Worm (Caenorhabditis elegans) whole organism, L1 larva: ENCODE data around the gene Y6E2A.1.
"Not testable (repeated sequence)": the region's sequence is repeated elsewhere in the genome, so short reads cannot be mapped to it uniquely, and the experiment has no call there.

Experiments
- C04F5.9 ChIP-seq: sonication (generic microtip); optimal IDR thresholded peaks from 2 replicates; lab custom pipeline; 2016; ENCODE audit warnings: missing genetic modification characterization, missing compliant biosample characterization
- C34B4.2 ChIP-seq: sonication (generic microtip); optimal IDR thresholded peaks from 2 replicates; lab custom pipeline; 2017; ENCODE audit warnings: mild to moderate bottlenecking, missing genetic modification characterization, missing compliant biosample characterization
- F16B12.6 ChIP-seq: fragments of 150-350 bp; optimal IDR thresholded peaks from 2 replicates; lab custom pipeline; 2014; ENCODE audit warnings: missing biosample characterization, missing genetic modification characterization
- Y116A8C.19 ChIP-seq: sonication (generic microtip); optimal IDR thresholded peaks from 2 replicates; lab custom pipeline; 2016; ENCODE audit warnings: missing compliant biosample characterization, missing genetic modification characterization, borderline replicate concordance
- aha-1 ChIP-seq: fragments of 150-350 bp; optimal IDR thresholded peaks from 2 replicates; lab custom pipeline; 2014; ENCODE audit warnings: missing biosample characterization, missing genetic modification characterization
- alr-1 ChIP-seq: fragments of 200-800 bp; sonication (Bioruptor generic); optimal IDR thresholded peaks from 2 replicates; lab custom pipeline; 2018; ENCODE audit warnings: borderline replicate concordance, mild to moderate bottlenecking, missing genetic modification characterization, missing compliant biosample characterization
- blmp-1 ChIP-seq: fragments of 150-350 bp; optimal IDR thresholded peaks from 2 replicates; lab custom pipeline; 2014; ENCODE audit warnings: missing biosample characterization, missing genetic modification characterization
- ceh-63 ChIP-seq: fragments of 200-800 bp; sonication (Bioruptor generic); optimal IDR thresholded peaks from 2 replicates; lab custom pipeline; 2018; ENCODE audit warnings: mild to moderate bottlenecking, missing genetic modification characterization, missing compliant biosample characterization
- ceh-90 ChIP-seq: sonication (generic microtip); optimal IDR thresholded peaks from 2 replicates; lab custom pipeline; 2016; ENCODE audit warnings: missing genetic modification characterization, missing compliant biosample characterization
- ces-1 ChIP-seq: fragments of 150-350 bp; optimal IDR thresholded peaks from 2 replicates; lab custom pipeline; 2014; ENCODE audit warnings: missing biosample characterization, missing genetic modification reagents, missing genetic modification characterization
- dsc-1 ChIP-seq: sonication (generic microtip); optimal IDR thresholded peaks from 2 replicates; lab custom pipeline; 2016; ENCODE audit warnings: mild to moderate bottlenecking, missing genetic modification characterization, missing compliant biosample characterization
- efl-1 ChIP-seq, 4 experiments: fragments of 150-350 bp; optimal IDR thresholded peaks in 3 of 4; peaks in 1 of 4; 1 replicate in 1 of 4; 2 replicates in 3 of 4; lab custom pipeline; 2014; ENCODE audit warnings: missing biosample characterization in 2 of 4, missing genetic modification characterization in 2 of 4, missing genetic modification reagents in 2 of 4
- efl-3 ChIP-seq: fragments of 200-800 bp; sonication (Bioruptor generic); optimal IDR thresholded peaks from 2 replicates; lab custom pipeline; 2018; ENCODE audit warnings: mild to moderate bottlenecking, missing genetic modification characterization, missing compliant biosample characterization
- egl-27 ChIP-seq, 2 experiments: fragments of 150-350 bp in 1 of 2; sonication (generic microtip); optimal IDR thresholded peaks; 3 replicates each; lab custom pipeline; 2017 to 2018; ENCODE audit warnings: missing biosample characterization in 2 of 2, missing genetic modification characterization in 2 of 2, missing genetic modification reagents in 2 of 2
- elt-2 ChIP-seq: sonication (generic microtip); optimal IDR thresholded peaks from 2 replicates; lab custom pipeline; 2016; ENCODE audit warnings: missing genetic modification characterization, mild to moderate bottlenecking, inconsistent platforms, missing compliant biosample characterization, missing genetic modification reagents
- fkh-8 ChIP-seq: sonication (generic microtip); optimal IDR thresholded peaks from 2 replicates; lab custom pipeline; 2016; ENCODE audit warnings: mild to moderate bottlenecking, missing genetic modification characterization, missing compliant biosample characterization
- hpl-2 ChIP-seq: fragments of 150-350 bp; optimal IDR thresholded peaks from 2 replicates; lab custom pipeline; 2014; ENCODE audit warnings: missing biosample characterization, missing genetic modification reagents, missing genetic modification characterization
- jun-1 ChIP-seq: fragments of 150-350 bp; optimal IDR thresholded peaks from 2 replicates; lab custom pipeline; 2014; ENCODE audit warnings: missing biosample characterization, missing genetic modification reagents, missing genetic modification characterization
- lir-3 ChIP-seq: sonication (generic microtip); optimal IDR thresholded peaks from 2 replicates; lab custom pipeline; 2016; ENCODE audit warnings: mild to moderate bottlenecking, missing genetic modification characterization, moderate library complexity, missing compliant biosample characterization; ENCODE audit not compliant: poor library complexity
- mab-9 ChIP-seq: fragments of 200-800 bp; sonication (Bioruptor generic); IDR thresholded peaks from 2 replicates; pipeline ENCODE4 v1.3.6; 2022; ENCODE audit warnings: missing genetic modification reagents, missing genetic modification characterization, missing compliant biosample characterization
- mep-1 ChIP-seq: fragments of 150-350 bp; optimal IDR thresholded peaks from 2 replicates; lab custom pipeline; 2014; ENCODE audit warnings: missing biosample characterization, missing genetic modification characterization
- nhr-11 ChIP-seq: fragments of 150-350 bp; optimal IDR thresholded peaks from 2 replicates; lab custom pipeline; 2014; ENCODE audit warnings: missing biosample characterization, missing genetic modification characterization
- nhr-19 ChIP-seq: fragments of 200-800 bp; sonication (Bioruptor generic); conservative IDR thresholded peaks from 2 replicates; pipeline ENCODE4 v1.3.6; 2022; ENCODE audit warnings: missing genetic modification characterization, missing compliant biosample characterization
- nhr-237 ChIP-seq: fragments of 150-350 bp; optimal IDR thresholded peaks from 2 replicates; lab custom pipeline; 2014; ENCODE audit warnings: missing biosample characterization, missing genetic modification characterization
- nhr-71 ChIP-seq: sonication (generic microtip); optimal IDR thresholded peaks from 2 replicates; lab custom pipeline; 2016; ENCODE audit warnings: mild to moderate bottlenecking, missing genetic modification characterization, moderate library complexity, missing compliant biosample characterization
- nhr-84 ChIP-seq: sonication (generic microtip); optimal IDR thresholded peaks from 2 replicates; lab custom pipeline; 2017; ENCODE audit warnings: missing biosample characterization, missing genetic modification characterization
- pqm-1 ChIP-seq: sonication (generic microtip); optimal IDR thresholded peaks from 3 replicates; lab custom pipeline; 2017; ENCODE audit warnings: missing biosample characterization, missing genetic modification characterization
- rnt-1 ChIP-seq: sonication (generic microtip); optimal IDR thresholded peaks from 2 replicates; lab custom pipeline; 2016; ENCODE audit warnings: mild to moderate bottlenecking, missing genetic modification characterization, moderate library complexity, missing compliant biosample characterization
- snu-23 ChIP-seq: sonication (generic microtip); optimal IDR thresholded peaks from 2 replicates; lab custom pipeline; 2016; ENCODE audit warnings: missing genetic modification characterization, missing compliant biosample characterization
- unc-30 ChIP-seq: sonication (generic microtip); optimal IDR thresholded peaks from 2 replicates; lab custom pipeline; 2017; ENCODE audit warnings: missing biosample characterization, missing genetic modification characterization
- unc-86 ChIP-seq: sonication (generic microtip); optimal IDR thresholded peaks from 2 replicates; lab custom pipeline; 2016; ENCODE audit warnings: missing genetic modification characterization, missing compliant biosample characterization
- unc-98 ChIP-seq: fragments of 200-800 bp; sonication (Bioruptor generic); IDR thresholded peaks from 2 replicates; pipeline ENCODE4 v1.3.6; 2022; ENCODE audit warnings: missing genetic modification characterization, missing compliant biosample characterization
- vab-15 ChIP-seq: sonication (generic microtip); optimal IDR thresholded peaks from 2 replicates; lab custom pipeline; 2017; ENCODE audit warnings: missing genotype, mild to moderate bottlenecking, missing genetic modification characterization, missing compliant biosample characterization
- xbp-1 ChIP-seq: sonication (generic microtip); optimal IDR thresholded peaks from 2 replicates; lab custom pipeline; 2016; ENCODE audit warnings: missing genetic modification characterization, missing compliant biosample characterization
- ztf-4 ChIP-seq: fragments of 150-350 bp; optimal IDR thresholded peaks from 2 replicates; lab custom pipeline; 2014; ENCODE audit warnings: missing biosample characterization, missing genetic modification characterization

The Y6E2A.1 gene

DNA sequence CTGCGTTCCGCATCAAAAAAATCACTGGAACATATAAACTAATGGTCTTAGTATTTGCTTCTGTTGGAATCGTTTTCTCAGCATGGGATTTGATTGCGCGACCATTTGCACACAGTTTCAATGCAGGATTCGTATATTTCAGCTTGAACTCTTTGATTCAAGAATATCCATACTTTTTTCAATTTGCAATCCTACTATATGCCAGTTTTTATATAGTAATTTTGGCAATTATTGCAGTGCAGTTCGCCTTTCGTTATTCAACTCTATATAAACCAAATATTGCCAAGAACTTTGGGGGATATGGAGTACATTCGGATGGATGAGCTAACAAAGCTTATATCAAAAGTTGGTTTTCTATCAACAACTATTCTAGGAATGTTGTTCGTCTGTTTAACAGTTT, 42.6 kb upstream of the Y6E2A.1 start, which contains the start of gene str-5:
Gene str-5 (plus strand): TSS at position 301 of the 400 bp plus-strand sequence.
- not testable (repeated sequence) for TF ChIP-seq unc-98 (GFP tag; lab: Robert Waterston, UW); ceh-63 (GFP tag; lab: Kevin White, UChicago); F16B12.6 (tag; lab: Kevin White, UChicago)
- TF ChIP-seq, all 84 proteins: peak for 0; not testable (repeated sequence) for 84

- TF ChIP-seq ceh-90 (tag; lab: Kevin White, UChicago) (no peak), pqm-1 (no peak), C34B4.2 (tag; lab: Kevin White, UChicago) (no peak)
Observed at ce11 chrV:15752049-15752448, 41.7 kb upstream of the Y6E2A.1 start, which contains the start of gene str-43. TSS of gene str-43 (minus strand) at chrV:15752149.

DNA sequence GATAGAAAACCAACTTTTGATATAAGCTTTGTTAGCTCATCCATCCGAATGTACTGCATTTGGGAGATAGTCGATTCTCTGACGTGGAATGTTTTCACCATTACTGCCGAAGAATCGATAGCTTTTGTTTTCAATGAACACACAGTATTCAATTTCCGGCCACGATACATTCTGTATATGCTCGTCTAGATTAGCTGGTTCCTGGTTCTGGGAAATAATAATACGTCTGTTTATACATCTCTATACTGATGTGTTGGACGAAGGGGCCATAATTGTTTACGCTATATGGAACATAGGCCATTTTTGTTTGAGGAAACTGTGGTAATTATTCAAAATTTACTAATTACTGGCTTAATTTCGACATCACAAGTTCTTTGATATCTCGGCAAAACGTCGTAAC, 39.8 kb upstream of the Y6E2A.1 start, which contains the start of gene str-6:
Gene str-6 (minus strand): TSS at position 101 of the 400 bp plus-strand sequence.
- TF ChIP-seq lir-3 (tag; lab: Kevin White, UChicago) (no peak), dsc-1 (tag; lab: Kevin White, UChicago) (no peak), pqm-1 (no peak)

ce11 chrV:15748343-15748742, 38.0 kb upstream of the Y6E2A.1 start, which contains the start of gene T23D5.8:
TSS of gene T23D5.8 (minus strand) at chrV:15748443.
- TF ChIP-seq Y116A8C.19 (tag; lab: Kevin White, UChicago); nhr-71; xbp-1 (tag; lab: Kevin White, UChicago): not testable (repeated sequence)

- not testable (repeated sequence) for TF ChIP-seq hpl-2 (GFP tag; lab: Kevin White, UChicago); lir-3 (tag; lab: Kevin White, UChicago); mab-9 (GFP tag; lab: Robert Waterston, UW)
Observed at ce11 chrV:15744366-15744765, 34.1 kb upstream of the Y6E2A.1 start, which contains the start of gene str-19. TSS of gene str-19 (minus strand) at chrV:15744466.

DNA sequence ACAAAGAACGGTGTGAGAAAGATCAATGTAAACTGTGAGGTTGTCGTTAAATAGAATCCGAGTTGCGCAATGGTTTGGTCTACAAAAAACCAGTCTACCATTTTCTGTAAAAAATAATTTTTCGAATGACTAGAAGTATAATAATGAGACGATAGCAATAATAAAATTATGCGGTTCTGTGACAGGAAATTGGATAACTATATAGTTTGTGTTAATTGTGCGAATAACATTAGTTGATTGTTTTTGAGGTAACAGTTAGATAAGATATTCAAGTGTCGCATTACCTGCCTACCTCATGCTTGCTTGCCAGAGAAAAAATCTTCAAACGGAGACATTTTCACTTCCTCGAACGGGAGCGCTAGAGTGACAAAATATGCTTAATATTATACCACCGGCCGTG, 31.6 kb upstream of the Y6E2A.1 start, which contains the start of gene str-18:
Gene str-18 (minus strand): TSS at position 101 of the 400 bp plus-strand sequence.
- TF ChIP-seq mep-1 (tag; lab: Kevin White, UChicago), result no peak
- no peak for TF ChIP-seq elt-2
- TF ChIP-seq unc-86, result no peak
- no peak for TF ChIP-seq efl-3
- no peak for TF ChIP-seq vab-15 (tag; lab: Kevin White, UChicago)

DNA sequence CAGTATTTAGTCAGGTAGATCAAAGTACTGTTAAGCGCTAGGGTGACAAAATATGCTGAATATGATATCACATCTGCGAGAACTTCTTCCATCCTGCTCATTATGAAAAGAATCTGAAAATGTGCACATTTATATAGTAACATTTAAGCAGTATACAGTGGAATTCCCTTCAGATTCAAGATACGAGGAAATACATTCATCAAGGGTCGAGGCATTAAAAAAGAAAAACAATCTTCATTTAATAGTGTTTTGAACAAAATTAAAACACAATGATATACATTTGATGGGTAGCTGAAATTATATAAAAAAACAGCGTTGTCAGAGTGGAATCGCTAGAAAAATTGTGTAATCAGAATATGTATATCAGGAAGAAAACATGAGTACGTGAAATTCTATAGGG, 25.4 kb upstream of the Y6E2A.1 start, which contains the start of gene str-27:
Gene str-27 (minus strand): TSS at position 101 of the 400 bp plus-strand sequence.
- no peak for TF ChIP-seq ztf-4
- no peak for TF ChIP-seq rnt-1
- no peak for TF ChIP-seq C04F5.9 (tag; lab: Kevin White, UChicago)
- no peak for TF ChIP-seq snu-23 (GFP tag; lab: Kevin White, UChicago)
- no peak for TF ChIP-seq efl-1 (optimal IDR thresholded peaks at IDR 0.05; lab: Kevin White, UChicago)
- TF ChIP-seq efl-1 (GFP tag; optimal IDR thresholded peaks at IDR 0.05 in 1 of 2; lab: Kevin White, UChicago), result no peak
- TF ChIP-seq nhr-237 (tag; lab: Kevin White, UChicago), result no peak
- TF ChIP-seq alr-1, result no peak
- TF ChIP-seq vab-15 (tag; lab: Kevin White, UChicago), result no peak
- TF ChIP-seq unc-98 (GFP tag; lab: Robert Waterston, UW), result no peak
- no peak for TF ChIP-seq ces-1

DNA sequence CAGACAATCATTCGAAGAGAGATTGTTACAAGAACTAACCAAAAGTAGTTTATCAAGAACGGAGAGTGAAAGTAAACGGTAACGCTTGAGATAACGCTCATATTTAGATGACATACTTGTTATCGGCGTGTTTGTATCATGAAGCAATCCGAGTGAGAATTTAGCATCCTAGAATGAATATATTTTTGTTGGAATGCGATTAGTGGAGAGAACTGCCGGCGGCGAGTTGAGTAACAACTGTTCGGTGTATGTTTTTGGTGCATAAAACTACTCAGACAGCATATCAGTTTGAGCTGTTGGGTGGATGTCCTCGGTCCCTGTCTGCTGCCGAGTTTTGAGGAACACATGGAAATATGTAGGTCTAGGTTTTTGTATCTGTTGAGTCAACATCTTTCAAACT, 23.3 kb upstream of the Y6E2A.1 start, which contains the start of gene T23D5.3:
Gene T23D5.3 (minus strand): TSS at position 101 of the 400 bp plus-strand sequence.
- TF ChIP-seq jun-1, result no peak
- no peak for TF ChIP-seq nhr-11 (tag; lab: Kevin White, UChicago)
- no peak for TF ChIP-seq egl-27 (tag; optimal IDR thresholded peaks at IDR 0.05; lab: Kevin White, UChicago)
- no peak for TF ChIP-seq lir-3 (tag; lab: Kevin White, UChicago)
- no peak for TF ChIP-seq aha-1 (tag; lab: Kevin White, UChicago)
- TF ChIP-seq ceh-90 (tag; lab: Kevin White, UChicago), result no peak
- TF ChIP-seq blmp-1, result no peak
- no peak for TF ChIP-seq fkh-8
- TF ChIP-seq nhr-19 (GFP tag; lab: Robert Waterston, UW), result no peak
- TF ChIP-seq pqm-1, result no peak
- no peak for TF ChIP-seq unc-30 (tag; lab: Kevin White, UChicago)
- TF ChIP-seq unc-86, result no peak
- no peak for TF ChIP-seq nhr-84
